Fruit fly (Drosophila melanogaster): ENCODE results near the gene CG10492.
A peak's percentile ranks its signal among the peaks of the same experiment; 100 is the strongest.

- TF ChIP-seq Hr39 (GFP tag; optimal IDR thresholded peaks at IDR 0.05) (peak; percentile 1), CG6808 (GFP tag; optimal IDR thresholded peaks at IDR 0.05) (no peak), CG16779 (tag; optimal IDR thresholded peaks at IDR 0.05) (no peak), CG6163 (GFP tag; IDR thresholded peaks at IDR 0.05) (no peak), Sox102F (GFP tag; optimal IDR thresholded peaks at IDR 0.05) (no peak), vri (GFP tag; optimal IDR thresholded peaks at IDR 0.05) (no peak), CG1621 (tag; optimal IDR thresholded peaks at IDR 0.05) (no peak), salr (GFP tag; optimal IDR thresholded peaks at IDR 0.05) (no peak), Blimp-1 (GFP tag; optimal IDR thresholded peaks at IDR 0.05) (no peak), dac (GFP tag; optimal IDR thresholded peaks at IDR 0.05) (no peak), svp (GFP tag) (no peak)
Measured at dm6 chr2L:19069548-19070145, 15.8 kb downstream of the CG10492 start, which contains the start of gene CG10702.
